Worm (Caenorhabditis elegans): Measurements from ENCODE around the gene scl-5.

ce11 chrIV:13079119-13079518 is 15.3 kb downstream of the scl-5 start, which contains the start of gene C39E9.8:
- no peak for TF ChIP-seq him-1 (tag; optimal IDR thresholded peaks at IDR 0.05)
- no peak for TF ChIP-seq W03F9.2 (tag; optimal IDR thresholded peaks at IDR 0.05)
